Fruit fly (Drosophila melanogaster): ENCODE data around the gene mRpS6.

Gene mRpS6

dm6 chr3L:4388215-4388614 lies 23.9 kb downstream of the mRpS6 start:
- peak; percentile 45 for TF ChIP-seq svp (GFP tag)
- no peak for TF ChIP-seq CG34406 (GFP tag; optimal IDR thresholded peaks at IDR 0.05)
- no peak for TF ChIP-seq lz (GFP tag; optimal IDR thresholded peaks at IDR 0.05)

- TF ChIP-seq CG10631 (GFP tag; optimal IDR thresholded peaks at IDR 0.05) = no peak
- peak; percentile 47 for TF ChIP-seq CG31627 (GFP tag; optimal IDR thresholded peaks at IDR 0.05)
- no peak for TF ChIP-seq CG6808 (GFP tag; optimal IDR thresholded peaks at IDR 0.05)
- TF ChIP-seq Sox15 (GFP tag; optimal IDR thresholded peaks at IDR 0.05) = no peak
- no peak for TF ChIP-seq dsx (GFP tag; optimal IDR thresholded peaks at IDR 0.05; ENCODE audit: poor library complexity, severe bottlenecking)
- peak; percentile 38 for TF ChIP-seq esn (GFP tag; optimal IDR thresholded peaks at IDR 0.05)
- TF ChIP-seq CG6163 (GFP tag; IDR thresholded peaks at IDR 0.05) = no peak
- TF ChIP-seq Eip75B (GFP tag; optimal IDR thresholded peaks at IDR 0.05) = no peak
- TF ChIP-seq Sox14 (GFP tag; optimal IDR thresholded peaks at IDR 0.05) = no peak
- TF ChIP-seq CG7368 (GFP tag; optimal IDR thresholded peaks at IDR 0.05) = no peak
- TF ChIP-seq topi (GFP tag; optimal IDR thresholded peaks at IDR 0.05) = peak; percentile 54
- TF ChIP-seq CG10669 (GFP tag; optimal IDR thresholded peaks at IDR 0.05) = no peak
- no peak for TF ChIP-seq CG6792 (GFP tag; optimal IDR thresholded peaks at IDR 0.05)
- TF ChIP-seq Gug (GFP tag; IDR thresholded peaks at IDR 0.05) = no peak
- no peak for TF ChIP-seq acj6 (GFP tag; optimal IDR thresholded peaks at IDR 0.05)
- peak; percentile 37 for TF ChIP-seq cyc (GFP tag; optimal IDR thresholded peaks at IDR 0.05)
- TF ChIP-seq svp (GFP tag) = peak; percentile 72
- no peak for TF ChIP-seq Hr4 (GFP tag; optimal IDR thresholded peaks at IDR 0.05)
- TF ChIP-seq achi (GFP tag; optimal IDR thresholded peaks at IDR 0.05) = no peak
- no peak for TF ChIP-seq spab (GFP tag; optimal IDR thresholded peaks at IDR 0.05)
- TF ChIP-seq eg (GFP tag; IDR thresholded peaks at IDR 0.05) = 0 out of 3 replicates have a peak, but pooled peaks have one; percentile 8
- TF ChIP-seq CG34406 (GFP tag; optimal IDR thresholded peaks at IDR 0.05) = no peak
- no peak for TF ChIP-seq ss (GFP tag; optimal IDR thresholded peaks at IDR 0.05)
- TF ChIP-seq net (GFP tag; optimal IDR thresholded peaks at IDR 0.05) = no peak
- no peak for TF ChIP-seq CG8319 (GFP tag; optimal IDR thresholded peaks at IDR 0.05)
- TF ChIP-seq Eip93F (GFP tag; optimal IDR thresholded peaks at IDR 0.05) = no peak
- TF ChIP-seq CG4318 (GFP tag; optimal IDR thresholded peaks at IDR 0.05) = no peak
- TF ChIP-seq dac (GFP tag; optimal IDR thresholded peaks at IDR 0.05) = no peak
- TF ChIP-seq CG6276 (GFP tag; optimal IDR thresholded peaks at IDR 0.05) = no peak
- TF ChIP-seq Sox102F (GFP tag; optimal IDR thresholded peaks at IDR 0.05) = peak; percentile 26
- TF ChIP-seq CG1621 (tag; optimal IDR thresholded peaks at IDR 0.05) = no peak
- no peak for TF ChIP-seq CG3032 (tag; optimal IDR thresholded peaks at IDR 0.05)
- no peak for TF ChIP-seq fd85E (GFP tag; optimal IDR thresholded peaks at IDR 0.05)
- TF ChIP-seq CG32006 (GFP tag; optimal IDR thresholded peaks at IDR 0.05) = no peak
- no peak for TF ChIP-seq Lpt (GFP tag; optimal IDR thresholded peaks at IDR 0.05)
- no peak for TF ChIP-seq Ets96B (tag; optimal IDR thresholded peaks at IDR 0.05)
- no peak for TF ChIP-seq Ets21C (GFP tag; optimal IDR thresholded peaks at IDR 0.05)
- TF ChIP-seq vri (GFP tag; optimal IDR thresholded peaks at IDR 0.05) = no peak
- no peak for TF ChIP-seq CG11294 (GFP tag; IDR thresholded peaks at IDR 0.05)
- peak; percentile 53 for TF ChIP-seq Met (GFP tag; optimal IDR thresholded peaks at IDR 0.05)
- TF ChIP-seq Smox (GFP tag; optimal IDR thresholded peaks at IDR 0.05) = peak; percentile 30
- TF ChIP-seq fd59A (GFP tag; optimal IDR thresholded peaks at IDR 0.05) = no peak
- TF ChIP-seq CG11762 (GFP tag; optimal IDR thresholded peaks at IDR 0.05; ENCODE audit: insufficient read depth) = no peak
- TF ChIP-seq pdm3 (GFP tag; optimal IDR thresholded peaks at IDR 0.05) = no peak
- no peak for TF ChIP-seq fkh (GFP tag; optimal IDR thresholded peaks at IDR 0.05)
- no peak for TF ChIP-seq CG8119 (GFP tag; IDR thresholded peaks at IDR 0.05)
- TF ChIP-seq CG16779 (tag; optimal IDR thresholded peaks at IDR 0.05) = no peak
- TF ChIP-seq salr (GFP tag; optimal IDR thresholded peaks at IDR 0.05) = no peak
- no peak for TF ChIP-seq CG9139 (GFP tag; optimal IDR thresholded peaks at IDR 0.05)
- TF ChIP-seq CG6854 (GFP tag; optimal IDR thresholded peaks at IDR 0.05) = no peak
Measured at dm6 chr3L:4389104-4389503, 24.8 kb downstream of the mRpS6 start.

All from whole organism, prepupa.